Worm (Caenorhabditis elegans) whole organism, L2 larva: ENCODE data around the gene cpr-4.
A peak's percentile ranks its signal among the peaks of the same experiment; 100 is the strongest.

Experiments used
- C34F6.9 ChIP-seq: fragments of 150-350 bp; optimal IDR thresholded peaks from 2 replicates; lab custom pipeline; 2014; ENCODE audit warnings: missing biosample characterization, missing genetic modification characterization
- F13H6.1 ChIP-seq: sonication (generic microtip); optimal IDR thresholded peaks from 2 replicates; lab custom pipeline; 2016; ENCODE audit warnings: missing genetic modification characterization, missing compliant biosample characterization
- R02D3.7 ChIP-seq: fragments of 150-350 bp; optimal IDR thresholded peaks from 2 replicates; lab custom pipeline; 2014; ENCODE audit warnings: missing biosample characterization, missing genetic modification characterization
- Y55F3AM.14 ChIP-seq: fragments of 200-800 bp; sonication (Bioruptor generic); optimal IDR thresholded peaks from 2 replicates; lab custom pipeline; 2018; ENCODE audit warnings: mild to moderate bottlenecking, missing genetic modification characterization, missing compliant biosample characterization
- ZK546.5 ChIP-seq: sonication (generic microtip); optimal IDR thresholded peaks from 2 replicates; lab custom pipeline; 2017; ENCODE audit warnings: missing biosample characterization, missing genetic modification characterization
- alr-1 ChIP-seq: fragments of 150-350 bp; optimal IDR thresholded peaks from 2 replicates; lab custom pipeline; 2014; ENCODE audit warnings: missing biosample characterization, missing genetic modification characterization
- aly-2 ChIP-seq: fragments of 150-350 bp; optimal IDR thresholded peaks from 2 replicates; lab custom pipeline; 2014; ENCODE audit warnings: missing biosample characterization, missing genetic modification characterization
- blmp-1 ChIP-seq: sonication (generic microtip); optimal IDR thresholded peaks from 2 replicates; lab custom pipeline; 2017; ENCODE audit warnings: missing genetic modification characterization, mild to moderate bottlenecking, missing compliant biosample characterization, antibody characterized with exemption, moderate library complexity; ENCODE audit not compliant: insufficient read depth
- ceh-16 ChIP-seq: fragments of 150-350 bp; optimal IDR thresholded peaks from 2 replicates; lab custom pipeline; 2014; ENCODE audit warnings: missing biosample characterization, missing genetic modification characterization
- ceh-82 ChIP-seq: fragments of 150-350 bp; optimal IDR thresholded peaks from 2 replicates; lab custom pipeline; 2014; ENCODE audit warnings: missing biosample characterization, missing genetic modification characterization
- crh-2 ChIP-seq: sonication (generic microtip); optimal IDR thresholded peaks from 2 replicates; lab custom pipeline; 2017; ENCODE audit warnings: missing biosample characterization, missing genetic modification characterization
- egl-27 ChIP-seq: sonication (generic microtip); optimal IDR thresholded peaks from 3 replicates; lab custom pipeline; 2017; ENCODE audit warnings: missing biosample characterization, missing genetic modification reagents, missing genetic modification characterization
- fos-1 ChIP-seq: fragments of 150-350 bp; optimal IDR thresholded peaks from 2 replicates; lab custom pipeline; 2014; ENCODE audit warnings: missing biosample characterization, missing genetic modification characterization
- gmeb-1 ChIP-seq: fragments of 150-350 bp; optimal IDR thresholded peaks from 2 replicates; lab custom pipeline; 2014; ENCODE audit warnings: missing biosample characterization, missing genetic modification characterization
- lin-11 ChIP-seq: fragments of 150-350 bp; sonication (generic microtip); optimal IDR thresholded peaks from 2 replicates; lab custom pipeline; 2014; ENCODE audit warnings: missing biosample characterization, missing genetic modification characterization, inconsistent platforms, mixed read lengths
- lin-13 ChIP-seq: fragments of 150-350 bp; optimal IDR thresholded peaks from 2 replicates; lab custom pipeline; 2014; ENCODE audit warnings: missing biosample characterization, missing genetic modification reagents, missing genetic modification characterization
- lin-39 ChIP-seq: fragments of 150-350 bp; optimal IDR thresholded peaks from 2 replicates; lab custom pipeline; 2014; ENCODE audit warnings: missing biosample characterization, missing genetic modification reagents, missing genetic modification characterization
- lsy-2 ChIP-seq, 2 experiments: fragments of 150-350 bp in 1 of 2; sonication (generic microtip) in 1 of 2; optimal IDR thresholded peaks; 2 replicates each; lab custom pipeline; 2014 to 2017; ENCODE audit warnings: missing biosample characterization in 2 of 2, missing genetic modification characterization in 2 of 2
- mbf-1 ChIP-seq: sonication (generic microtip); optimal IDR thresholded peaks from 2 replicates; lab custom pipeline; 2017; ENCODE audit warnings: missing biosample characterization, missing genetic modification characterization
- mdl-1 ChIP-seq, 2 experiments: fragments of 150-350 bp in 1 of 2; sonication (generic microtip) in 1 of 2; optimal IDR thresholded peaks; 2 replicates each; lab custom pipeline; 2017; ENCODE audit warnings: missing biosample characterization in 2 of 2, missing genetic modification characterization in 2 of 2
- nhr-10 ChIP-seq: sonication (generic microtip); optimal IDR thresholded peaks from 2 replicates; lab custom pipeline; 2017; ENCODE audit warnings: missing biosample characterization, missing genetic modification characterization
- nhr-11 ChIP-seq: fragments of 150-350 bp; optimal IDR thresholded peaks from 2 replicates; lab custom pipeline; 2014; ENCODE audit warnings: missing biosample characterization, missing genetic modification characterization
- nhr-12 ChIP-seq: fragments of 150-350 bp; optimal IDR thresholded peaks from 2 replicates; lab custom pipeline; 2014; ENCODE audit warnings: missing biosample characterization, missing genetic modification characterization
- nhr-21 ChIP-seq: fragments of 150-350 bp; optimal IDR thresholded peaks from 2 replicates; lab custom pipeline; 2014; ENCODE audit warnings: missing biosample characterization, missing genetic modification characterization
- nhr-23 ChIP-seq: fragments of 150-350 bp; optimal IDR thresholded peaks from 2 replicates; lab custom pipeline; 2014; ENCODE audit warnings: missing biosample characterization, missing genetic modification reagents, missing genetic modification characterization
- nhr-237 ChIP-seq: fragments of 150-350 bp; optimal IDR thresholded peaks from 2 replicates; lab custom pipeline; 2014; ENCODE audit warnings: missing biosample characterization, missing genetic modification characterization
- nhr-25 ChIP-seq: fragments of 150-350 bp; sonication (generic microtip); optimal IDR thresholded peaks from 3 replicates; lab custom pipeline; 2014; ENCODE audit warnings: missing biosample characterization, missing genetic modification characterization
- nhr-77 ChIP-seq: fragments of 150-350 bp; optimal IDR thresholded peaks from 2 replicates; lab custom pipeline; 2014; ENCODE audit warnings: missing biosample characterization, missing genetic modification characterization
- peb-1 ChIP-seq: fragments of 150-350 bp; optimal IDR thresholded peaks from 2 replicates; lab custom pipeline; 2014; ENCODE audit warnings: missing biosample characterization, missing genetic modification characterization
- sem-4 ChIP-seq: fragments of 150-350 bp; optimal IDR thresholded peaks from 2 replicates; lab custom pipeline; 2014; ENCODE audit warnings: missing biosample characterization, missing genetic modification reagents, missing genetic modification characterization
- skn-1 ChIP-seq: sonication (generic microtip); optimal IDR thresholded peaks from 2 replicates; lab custom pipeline; 2017; ENCODE audit warnings: missing biosample characterization, missing genetic modification characterization
- sma-3 ChIP-seq: sonication (generic microtip); optimal IDR thresholded peaks from 2 replicates; lab custom pipeline; 2016; ENCODE audit warnings: missing genetic modification reagents, missing genetic modification characterization, missing compliant biosample characterization
- snpc-4 ChIP-seq: fragments of 150-350 bp; optimal IDR thresholded peaks from 2 replicates; lab custom pipeline; 2014; ENCODE audit warnings: missing biosample characterization, missing genetic modification characterization
- unc-39 ChIP-seq: fragments of 150-350 bp; optimal IDR thresholded peaks from 2 replicates; lab custom pipeline; 2014; ENCODE audit warnings: missing biosample characterization, missing genetic modification characterization
- unc-55 ChIP-seq: fragments of 150-350 bp; sonication (generic microtip); optimal IDR thresholded peaks from 3 replicates; lab custom pipeline; 2014; ENCODE audit warnings: missing biosample characterization, missing genetic modification reagents, missing genetic modification characterization
- zag-1 ChIP-seq: fragments of 150-350 bp; optimal IDR thresholded peaks from 2 replicates; lab custom pipeline; 2014; ENCODE audit warnings: missing biosample characterization, missing genetic modification characterization
- ztf-1 ChIP-seq: fragments of 200-800 bp; sonication (Bioruptor generic); conservative IDR thresholded peaks from 2 replicates; pipeline ENCODE4 v1.3.6; 2022; ENCODE audit warnings: missing genetic modification characterization, missing compliant biosample characterization
- ztf-11 ChIP-seq: sonication (generic microtip); optimal IDR thresholded peaks from 2 replicates; lab custom pipeline; 2017; ENCODE audit warnings: missing biosample characterization, missing genetic modification characterization
- ztf-4 ChIP-seq: fragments of 150-350 bp; optimal IDR thresholded peaks from 2 replicates; lab custom pipeline; 2014; ENCODE audit warnings: missing biosample characterization, missing genetic modification characterization

cpr-4 gene

DNA sequence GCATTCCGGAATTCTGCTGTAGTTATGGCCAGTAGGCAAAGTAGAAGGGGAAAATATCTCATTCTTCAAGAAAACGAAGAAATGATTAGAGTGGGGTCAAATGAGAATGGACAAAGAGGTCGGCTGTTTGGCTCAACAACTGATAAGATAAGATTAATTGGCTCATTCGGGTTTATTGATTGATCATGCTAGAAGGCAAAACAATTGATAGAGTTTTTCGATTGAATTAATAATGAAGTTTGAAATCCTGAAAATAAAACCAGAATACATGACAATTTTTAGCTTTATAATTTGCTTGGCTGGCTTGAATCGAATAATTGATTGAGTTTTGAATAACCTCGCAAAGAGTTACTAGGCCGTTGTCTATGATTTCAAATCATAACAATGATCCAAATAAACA is 11.8 kb downstream of the cpr-4 start, which contains the start of gene ppt-1:
Gene ppt-1, minus strand, starts transcription at position 101 of the 400 bp plus-strand sequence.
- TF ChIP-seq mbf-1 (tag; lab: Kevin White, UChicago): no peak
- no peak for TF ChIP-seq egl-27 (tag; lab: Kevin White, UChicago)
- no peak for TF ChIP-seq nhr-237
- TF ChIP-seq gmeb-1: no peak
- no peak for TF ChIP-seq aly-2
- TF ChIP-seq mdl-1 (tag; optimal IDR thresholded peaks at IDR 0.05; lab: Kevin White, UChicago): no peak
- no peak for TF ChIP-seq R02D3.7
- TF ChIP-seq unc-39 (tag; lab: Kevin White, UChicago): no peak

DNA sequence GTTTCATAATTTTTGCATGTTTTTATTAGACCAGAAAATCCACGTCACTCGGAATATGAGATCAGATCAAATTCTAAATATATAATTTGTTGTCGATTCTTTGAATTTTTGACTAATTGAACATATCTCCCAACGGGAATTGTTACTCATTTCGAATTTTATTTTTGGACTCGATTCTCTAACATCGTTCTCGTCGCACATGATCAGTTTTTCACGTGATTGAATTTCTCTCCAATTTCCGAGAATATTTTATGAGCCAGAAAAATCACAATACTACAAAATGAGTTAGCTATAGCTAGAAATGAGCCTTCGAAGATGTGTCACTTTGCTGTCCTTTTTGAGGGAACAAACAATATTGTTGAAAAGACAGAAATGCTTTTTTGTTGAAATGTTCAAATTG is 16.3 kb downstream of the cpr-4 start:
- TF ChIP-seq alr-1 (tag; lab: Kevin White, UChicago) (no peak), egl-27 (tag; lab: Kevin White, UChicago) (no peak), zag-1 (tag; lab: Kevin White, UChicago) (no peak), R02D3.7 (no peak), lin-39 (no peak), mbf-1 (tag; lab: Kevin White, UChicago) (no peak), crh-2 (tag; lab: Kevin White, UChicago) (no peak), skn-1 (no peak), ceh-16 (tag; lab: Kevin White, UChicago) (no peak), sma-3 (GFP tag; lab: Kevin White, UChicago) (no peak), blmp-1 (tag; lab: Kevin White, UChicago) (no peak), lin-13 (GFP tag; lab: Kevin White, UChicago) (no peak), ztf-11 (tag; lab: Kevin White, UChicago) (no peak), ceh-82 (tag; lab: Kevin White, UChicago) (no peak), lsy-2 (tag; optimal IDR thresholded peaks at IDR 0.05; lab: Kevin White, UChicago) (peak in 1 of 2 experiments; percentile 46), unc-39 (tag; lab: Kevin White, UChicago) (no peak), lin-11 (no peak), C34F6.9 (peak; percentile 44), nhr-25 (tag; lab: Kevin White, UChicago) (no peak), nhr-12 (no peak), mdl-1 (tag; optimal IDR thresholded peaks at IDR 0.05; lab: Kevin White, UChicago) (no peak), Y55F3AM.14 (GFP tag; lab: Kevin White, UChicago) (no peak), nhr-23 (no peak), snpc-4 (no peak), nhr-21 (tag; lab: Kevin White, UChicago) (peak; percentile 61), nhr-10 (no peak), ztf-4 (tag; lab: Kevin White, UChicago) (no peak)

DNA sequence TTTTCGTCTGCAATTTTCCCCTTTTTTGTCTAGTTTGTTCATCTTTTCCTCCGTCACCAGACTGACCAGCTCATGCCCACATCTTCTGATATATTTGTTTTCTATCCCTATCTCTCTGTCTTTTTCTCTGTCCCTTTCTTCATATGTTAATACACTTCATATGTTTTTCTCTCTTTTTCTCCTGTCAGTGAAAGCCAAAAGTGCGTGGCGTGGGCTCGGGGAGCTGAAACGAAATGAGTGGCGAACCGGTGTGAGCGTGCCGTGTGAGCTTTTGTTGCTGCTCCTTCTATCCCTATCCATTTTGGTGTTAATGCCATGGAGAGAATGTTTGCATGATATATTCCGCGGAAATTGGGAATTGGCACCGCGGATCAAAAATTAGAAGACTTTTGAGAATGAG is 17.4 kb downstream of the cpr-4 start:
- TF ChIP-seq nhr-237 (no peak), C34F6.9 (no peak), lsy-2 (tag; optimal IDR thresholded peaks at IDR 0.05; lab: Kevin White, UChicago) (no peak), nhr-11 (tag; lab: Kevin White, UChicago) (no peak), nhr-10 (no peak), unc-55 (GFP tag; lab: Kevin White, UChicago) (no peak), peb-1 (no peak), ztf-4 (tag; lab: Kevin White, UChicago) (no peak), lin-39 (no peak), ztf-1 (no peak), ceh-16 (tag; lab: Kevin White, UChicago) (no peak), mdl-1 (tag; optimal IDR thresholded peaks at IDR 0.05; lab: Kevin White, UChicago) (no peak), F13H6.1 (tag; lab: Kevin White, UChicago) (no peak)
- TF ChIP-seq, all 48 proteins: peak for 0

DNA sequence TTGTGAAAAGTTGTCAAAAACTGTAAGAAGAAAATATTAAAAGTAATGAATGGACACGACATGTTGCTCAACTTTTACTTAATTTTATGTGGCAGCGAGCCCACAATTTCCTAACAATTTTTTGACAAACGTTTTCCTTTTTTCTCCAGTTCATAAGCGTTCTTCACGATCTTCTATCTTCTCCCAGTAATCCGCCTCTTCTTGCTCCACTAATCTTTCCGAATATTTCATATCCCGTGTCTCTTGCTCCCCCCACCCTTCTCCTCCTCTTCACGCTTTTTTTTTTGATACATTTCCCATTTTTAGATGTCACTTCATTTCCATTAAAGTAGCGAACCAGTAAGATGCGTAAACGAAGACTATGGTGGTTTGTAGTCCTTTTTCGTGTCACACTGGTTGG is 18.5 kb downstream of the cpr-4 start, which contains the start of gene scd-2:
Gene scd-2, plus strand, starts transcription at position 301 of the 400 bp plus-strand sequence.
- TF ChIP-seq sem-4 (tag; lab: Kevin White, UChicago) (no peak), gmeb-1 (no peak), ztf-4 (tag; lab: Kevin White, UChicago) (no peak), nhr-11 (tag; lab: Kevin White, UChicago) (no peak), nhr-23 (no peak), ZK546.5 (no peak), zag-1 (tag; lab: Kevin White, UChicago) (no peak), snpc-4 (no peak), ceh-16 (tag; lab: Kevin White, UChicago) (no peak), crh-2 (tag; lab: Kevin White, UChicago) (no peak), Y55F3AM.14 (GFP tag; lab: Kevin White, UChicago) (no peak), nhr-77 (no peak), fos-1 (tag; lab: Kevin White, UChicago) (no peak), alr-1 (tag; lab: Kevin White, UChicago) (no peak), peb-1 (no peak), nhr-25 (tag; lab: Kevin White, UChicago) (no peak), aly-2 (no peak), lsy-2 (tag; optimal IDR thresholded peaks at IDR 0.05; lab: Kevin White, UChicago) (no peak)
